Worm (Caenorhabditis elegans) whole organism, L1 larva: Measurements from ENCODE around the gene T04G9.6.

Experiments
- C34B4.2 ChIP-seq: sonication (generic microtip); optimal IDR thresholded peaks from 2 replicates; lab custom pipeline; 2017; ENCODE audit warnings: mild to moderate bottlenecking, missing genetic modification characterization, missing compliant biosample characterization
- F16B12.6 ChIP-seq: fragments of 150-350 bp; optimal IDR thresholded peaks from 2 replicates; lab custom pipeline; 2014; ENCODE audit warnings: missing biosample characterization, missing genetic modification characterization
- Y116A8C.19 ChIP-seq: sonication (generic microtip); optimal IDR thresholded peaks from 2 replicates; lab custom pipeline; 2016; ENCODE audit warnings: missing compliant biosample characterization, missing genetic modification characterization, borderline replicate concordance
- alr-1 ChIP-seq: fragments of 200-800 bp; sonication (Bioruptor generic); optimal IDR thresholded peaks from 2 replicates; lab custom pipeline; 2018; ENCODE audit warnings: borderline replicate concordance, mild to moderate bottlenecking, missing genetic modification characterization, missing compliant biosample characterization
- ama-1 ChIP-seq: fragments of 150-350 bp; optimal IDR thresholded peaks from 2 replicates; lab custom pipeline; 2014
- ceh-88 ChIP-seq: fragments of 200-800 bp; sonication (Bioruptor generic); IDR thresholded peaks from 2 replicates; pipeline ENCODE4 v1.3.6; 2022; ENCODE audit warnings: missing genetic modification characterization, missing compliant biosample characterization
- efl-1 ChIP-seq, 4 experiments: fragments of 150-350 bp; optimal IDR thresholded peaks in 3 of 4; peaks in 1 of 4; 1 replicate in 1 of 4; 2 replicates in 3 of 4; lab custom pipeline; 2014; ENCODE audit warnings: missing biosample characterization in 2 of 4, missing genetic modification characterization in 2 of 4, missing genetic modification reagents in 2 of 4
- egl-13 ChIP-seq: sonication (generic microtip); optimal IDR thresholded peaks from 2 replicates; lab custom pipeline; 2016; ENCODE audit warnings: missing genotype, missing genetic modification reagents, missing genetic modification characterization, missing compliant biosample characterization
- elt-2 ChIP-seq: sonication (generic microtip); optimal IDR thresholded peaks from 2 replicates; lab custom pipeline; 2016; ENCODE audit warnings: missing genetic modification characterization, mild to moderate bottlenecking, inconsistent platforms, missing compliant biosample characterization, missing genetic modification reagents
- ets-5 ChIP-seq: fragments of 200-800 bp; sonication (Bioruptor generic); IDR thresholded peaks from 2 replicates; pipeline ENCODE4 v1.3.6; 2022; ENCODE audit warnings: missing genetic modification characterization, missing compliant biosample characterization
- fkh-4 ChIP-seq: sonication (generic microtip); optimal IDR thresholded peaks from 2 replicates; lab custom pipeline; 2016; ENCODE audit warnings: missing compliant biosample characterization, missing genetic modification characterization, borderline replicate concordance
- irx-1 ChIP-seq: sonication (generic microtip); optimal IDR thresholded peaks from 2 replicates; lab custom pipeline; 2016; ENCODE audit warnings: missing genetic modification characterization, missing compliant biosample characterization
- isw-1 ChIP-seq: fragments of 200-800 bp; sonication (Bioruptor generic); IDR thresholded peaks from 2 replicates; pipeline ENCODE4 v1.3.6; 2022; ENCODE audit warnings: missing genetic modification characterization, missing compliant biosample characterization
- lin-13 ChIP-seq: fragments of 150-350 bp; optimal IDR thresholded peaks from 2 replicates; lab custom pipeline; 2014; ENCODE audit warnings: missing biosample characterization, missing genetic modification reagents, missing genetic modification characterization
- lin-14 ChIP-seq: fragments of 200-800 bp; sonication (Bioruptor generic); optimal IDR thresholded peaks from 2 replicates; lab custom pipeline; 2018; ENCODE audit warnings: mild to moderate bottlenecking, missing genetic modification characterization, moderate library complexity, missing compliant biosample characterization
- lin-15B ChIP-seq: fragments of 150-350 bp; sonication (generic microtip); optimal IDR thresholded peaks from 3 replicates; lab custom pipeline; 2014; ENCODE audit warnings: missing biosample characterization, missing genetic modification characterization
- lin-35 ChIP-seq, 2 experiments: fragments of 150-350 bp; optimal IDR thresholded peaks; 2 replicates each; lab custom pipeline; 2014; ENCODE audit warnings: missing biosample characterization in 2 of 2, missing genetic modification characterization in 2 of 2, missing genetic modification reagents in 2 of 2
- lir-3 ChIP-seq: sonication (generic microtip); optimal IDR thresholded peaks from 2 replicates; lab custom pipeline; 2016; ENCODE audit warnings: mild to moderate bottlenecking, missing genetic modification characterization, moderate library complexity, missing compliant biosample characterization; ENCODE audit not compliant: poor library complexity
- mab-9 ChIP-seq: fragments of 200-800 bp; sonication (Bioruptor generic); IDR thresholded peaks from 2 replicates; pipeline ENCODE4 v1.3.6; 2022; ENCODE audit warnings: missing genetic modification reagents, missing genetic modification characterization, missing compliant biosample characterization
- nhr-19 ChIP-seq: fragments of 200-800 bp; sonication (Bioruptor generic); conservative IDR thresholded peaks from 2 replicates; pipeline ENCODE4 v1.3.6; 2022; ENCODE audit warnings: missing genetic modification characterization, missing compliant biosample characterization
- nhr-20 ChIP-seq: sonication (generic microtip); optimal IDR thresholded peaks from 2 replicates; lab custom pipeline; 2016; ENCODE audit warnings: mild to moderate bottlenecking, missing genetic modification characterization, missing compliant biosample characterization
- nhr-237 ChIP-seq: fragments of 150-350 bp; optimal IDR thresholded peaks from 2 replicates; lab custom pipeline; 2014; ENCODE audit warnings: missing biosample characterization, missing genetic modification characterization
- nhr-28 ChIP-seq: fragments of 150-350 bp; optimal IDR thresholded peaks from 2 replicates; lab custom pipeline; 2014; ENCODE audit warnings: missing biosample characterization, missing genetic modification characterization
- nhr-71 ChIP-seq: sonication (generic microtip); optimal IDR thresholded peaks from 2 replicates; lab custom pipeline; 2016; ENCODE audit warnings: mild to moderate bottlenecking, missing genetic modification characterization, moderate library complexity, missing compliant biosample characterization
- nhr-84 ChIP-seq: sonication (generic microtip); optimal IDR thresholded peaks from 2 replicates; lab custom pipeline; 2017; ENCODE audit warnings: missing biosample characterization, missing genetic modification characterization
- nhr-85 ChIP-seq: sonication (generic microtip); peaks from one replicate; lab custom pipeline; 2016; ENCODE audit warnings: missing genetic modification characterization, inconsistent platforms, missing compliant biosample characterization
- pag-3 ChIP-seq: sonication (generic microtip); optimal IDR thresholded peaks from 2 replicates; lab custom pipeline; 2017; ENCODE audit warnings: missing genetic modification characterization, mild to moderate bottlenecking, missing compliant biosample characterization, antibody characterized with exemption, borderline replicate concordance; ENCODE audit not compliant: insufficient read depth
- rnt-1 ChIP-seq: sonication (generic microtip); optimal IDR thresholded peaks from 2 replicates; lab custom pipeline; 2016; ENCODE audit warnings: mild to moderate bottlenecking, missing genetic modification characterization, moderate library complexity, missing compliant biosample characterization
- snpc-4 ChIP-seq: fragments of 150-350 bp; optimal IDR thresholded peaks from 2 replicates; lab custom pipeline; 2014; ENCODE audit warnings: missing biosample characterization, missing genetic modification characterization
- snu-23 ChIP-seq: sonication (generic microtip); optimal IDR thresholded peaks from 2 replicates; lab custom pipeline; 2016; ENCODE audit warnings: missing genetic modification characterization, missing compliant biosample characterization
- sup-37 ChIP-seq: fragments of 200-800 bp; sonication (Bioruptor generic); optimal IDR thresholded peaks from 2 replicates; lab custom pipeline; 2018; ENCODE audit warnings: mild to moderate bottlenecking, missing genetic modification characterization, missing compliant biosample characterization
- swsn-7 ChIP-seq: sonication (generic microtip); optimal IDR thresholded peaks from 2 replicates; lab custom pipeline; 2016; ENCODE audit warnings: missing genetic modification characterization, missing compliant biosample characterization
- unc-62 ChIP-seq: fragments of 150-350 bp; optimal IDR thresholded peaks from 2 replicates; lab custom pipeline; 2014; ENCODE audit warnings: missing biosample characterization, missing genetic modification reagents, missing genetic modification characterization

The T04G9.6 gene

DNA sequence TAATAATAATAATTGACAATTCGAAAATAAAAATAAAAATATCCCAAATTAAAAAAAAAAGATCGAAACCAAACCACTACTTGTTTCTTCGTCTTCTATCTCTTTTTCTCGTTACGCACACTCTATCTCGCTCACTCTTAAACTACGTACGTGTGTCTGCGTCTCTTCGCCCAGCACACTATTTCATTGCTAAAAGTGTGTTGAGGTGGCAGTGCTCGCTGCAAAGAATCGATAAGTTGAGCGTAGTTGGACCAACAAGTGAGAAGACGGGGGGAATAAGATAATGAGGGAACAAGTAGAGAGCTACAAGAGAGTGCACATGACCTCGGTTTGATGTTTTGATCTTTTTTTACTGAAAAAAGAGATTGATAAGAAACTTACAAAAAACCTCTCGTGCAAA lies 41.2 kb upstream of the T04G9.6 start (continued):
- peak; percentile 28; the same call in 1 of the 2 replicates for TF ChIP-seq nhr-19 (GFP tag; lab: Robert Waterston, UW)
- TF ChIP-seq, all 84 proteins: peak for 26

DNA sequence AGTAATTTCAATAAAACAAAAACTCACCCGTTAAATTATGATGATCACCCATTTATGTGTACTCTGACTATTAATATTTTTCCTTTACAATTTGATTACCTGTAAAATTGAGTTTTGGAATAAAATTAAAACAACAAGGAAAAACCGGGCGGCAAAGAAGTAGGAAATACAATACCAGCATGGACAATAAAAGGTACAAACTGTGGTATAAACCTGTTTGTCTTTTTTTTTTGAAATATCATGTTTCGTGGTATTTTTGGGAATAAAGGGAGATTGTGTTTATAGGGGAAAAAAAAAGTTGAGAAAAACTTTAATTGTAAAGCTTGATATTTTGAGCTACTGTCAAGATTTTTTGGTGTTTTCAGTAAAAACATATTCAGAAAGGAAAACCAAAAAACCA lies 40.6 kb upstream of the T04G9.6 start, which contains the start of gene daf-3:
TSS of gene daf-3 (minus strand) at position 101 of the 400 bp plus-strand sequence.
- TF ChIP-seq lin-35 (GFP tag; optimal IDR thresholded peaks at IDR 0.05; lab: Kevin White, UChicago) (no peak), lin-15B (tag; lab: Kevin White, UChicago) (no peak), rnt-1 (tag; lab: Kevin White, UChicago) (no peak), unc-62 (GFP tag; lab: Kevin White, UChicago) (no peak), sup-37 (GFP tag; lab: Kevin White, UChicago) (no peak), C34B4.2 (tag; lab: Kevin White, UChicago) (no peak), nhr-20 (tag; lab: Kevin White, UChicago) (no peak), snpc-4 (no peak), alr-1 (no peak), Y116A8C.19 (tag; lab: Kevin White, UChicago) (no peak), ets-5 (GFP tag; lab: Robert Waterston, UW) (no peak), fkh-4 (tag; lab: Kevin White, UChicago) (no peak), irx-1 (tag; lab: Kevin White, UChicago) (no peak), F16B12.6 (tag; lab: Kevin White, UChicago) (no peak), nhr-71 (tag; lab: Kevin White, UChicago) (no peak), egl-13 (tag; lab: Kevin White, UChicago) (no peak), mab-9 (GFP tag; lab: Robert Waterston, UW) (no peak)
- TF ChIP-seq, all 84 proteins: peak for 0

DNA sequence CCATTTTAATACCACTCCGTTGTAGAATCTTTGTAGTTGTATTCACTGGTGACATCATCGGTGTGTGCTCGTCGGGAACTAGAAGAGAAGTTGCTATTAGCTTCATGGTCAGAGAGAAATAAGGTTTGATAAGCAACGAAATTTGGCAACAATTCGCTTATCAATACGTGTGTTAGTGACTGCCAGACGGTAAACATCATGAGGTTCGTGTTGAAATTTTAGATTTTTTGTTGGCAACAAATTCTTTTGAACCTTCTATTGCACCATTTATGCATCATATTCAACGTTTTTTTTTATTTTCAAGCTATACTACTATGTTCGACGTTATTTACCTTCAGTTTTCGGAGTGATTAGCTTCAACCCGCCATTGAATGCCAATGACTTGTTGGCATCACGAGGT lies 39.0 kb upstream of the T04G9.6 start:
- TF ChIP-seq lin-35 (GFP tag; optimal IDR thresholded peaks at IDR 0.05; lab: Kevin White, UChicago) (peak in 1 of 2 experiments; percentile 30), elt-2 (tag; lab: Kevin White, UChicago) (peak; percentile 15), irx-1 (tag; lab: Kevin White, UChicago) (no peak)

DNA sequence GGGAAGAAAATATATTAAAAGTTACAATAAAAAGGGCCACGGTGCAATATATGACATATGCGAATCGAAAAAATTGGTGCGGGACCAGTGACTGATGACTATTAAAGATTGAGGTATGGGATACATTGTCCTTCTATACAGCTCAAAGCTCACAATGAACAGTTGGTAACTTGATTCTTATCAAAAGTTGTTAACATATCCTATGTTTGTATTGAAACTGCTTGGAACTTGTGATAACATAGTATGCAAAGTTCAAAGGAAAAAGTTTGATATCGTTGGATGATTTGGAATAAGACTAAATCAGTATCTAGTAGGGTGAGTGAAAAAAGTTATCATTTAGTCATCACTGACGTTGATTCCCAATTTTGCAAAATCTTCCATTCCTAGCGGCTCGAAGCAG lies 33.2 kb upstream of the T04G9.6 start:
- TF ChIP-seq alr-1 = no peak

DNA sequence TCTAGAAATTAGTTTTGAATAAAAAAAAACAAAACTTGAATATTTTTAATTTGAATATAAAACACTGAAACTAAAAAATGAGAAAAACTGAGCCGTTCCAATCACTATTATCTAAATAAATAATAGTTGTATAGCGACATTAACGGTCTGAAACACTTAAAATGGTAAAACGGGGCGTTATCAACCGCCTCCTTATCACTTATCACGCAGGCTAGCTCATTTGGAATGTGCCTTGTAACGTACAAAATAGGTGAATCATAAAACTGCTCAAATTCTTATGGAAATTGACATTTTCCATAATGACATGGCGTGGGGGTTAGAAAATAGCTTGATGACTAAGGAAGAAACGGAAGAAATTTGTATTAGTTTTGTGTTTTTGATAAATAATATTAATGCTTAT lies 31.2 kb upstream of the T04G9.6 start, which contains the start of gene ifd-2:
TSS of gene ifd-2 (minus strand) at position 1 of the 400 bp plus-strand sequence.
- TF ChIP-seq elt-2 (tag; lab: Kevin White, UChicago) = peak; percentile 51
- TF ChIP-seq ama-1 (lab: Kevin White, UChicago) = no peak
- TF ChIP-seq efl-1 (optimal IDR thresholded peaks at IDR 0.05; lab: Kevin White, UChicago) = no peak
- TF ChIP-seq efl-1 (GFP tag; optimal IDR thresholded peaks at IDR 0.05 in 1 of 2; lab: Kevin White, UChicago) = peak in 1 of 2 experiments; percentile 7

DNA sequence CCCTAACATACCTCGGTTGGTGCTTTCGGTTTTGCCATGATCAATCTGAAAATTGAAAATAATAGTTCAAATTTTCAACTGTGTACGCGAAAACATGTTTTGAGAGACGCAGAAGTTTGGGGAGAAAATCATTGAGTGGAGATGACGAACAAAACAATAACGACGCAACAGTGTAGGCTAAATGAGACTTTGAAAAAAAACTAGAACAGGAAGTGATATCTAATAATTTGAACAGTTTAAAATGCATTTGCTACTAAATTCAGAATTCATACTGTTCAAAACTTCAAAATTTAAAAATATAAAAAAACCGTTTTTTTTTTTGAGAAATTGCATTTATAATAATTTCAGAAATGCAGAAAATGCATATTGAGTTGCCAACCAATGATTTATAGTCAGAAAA lies 28.3 kb upstream of the T04G9.6 start, which contains the start of gene F25E2.3:
TSS of gene F25E2.3 (minus strand) at position 101 of the 400 bp plus-strand sequence.
- no peak for TF ChIP-seq alr-1
- TF ChIP-seq isw-1 (GFP tag; lab: Robert Waterston, UW) = no peak
- no peak for TF ChIP-seq lin-13 (GFP tag; lab: Kevin White, UChicago)
- no peak for TF ChIP-seq snu-23 (GFP tag; lab: Kevin White, UChicago)
- TF ChIP-seq ceh-88 (GFP tag; lab: Robert Waterston, UW) = no peak
- TF ChIP-seq nhr-84 (tag; lab: Kevin White, UChicago) = no peak
- no peak for TF ChIP-seq nhr-85 (tag; lab: Kevin White, UChicago)
- no peak for TF ChIP-seq nhr-28 (tag; lab: Kevin White, UChicago)

DNA sequence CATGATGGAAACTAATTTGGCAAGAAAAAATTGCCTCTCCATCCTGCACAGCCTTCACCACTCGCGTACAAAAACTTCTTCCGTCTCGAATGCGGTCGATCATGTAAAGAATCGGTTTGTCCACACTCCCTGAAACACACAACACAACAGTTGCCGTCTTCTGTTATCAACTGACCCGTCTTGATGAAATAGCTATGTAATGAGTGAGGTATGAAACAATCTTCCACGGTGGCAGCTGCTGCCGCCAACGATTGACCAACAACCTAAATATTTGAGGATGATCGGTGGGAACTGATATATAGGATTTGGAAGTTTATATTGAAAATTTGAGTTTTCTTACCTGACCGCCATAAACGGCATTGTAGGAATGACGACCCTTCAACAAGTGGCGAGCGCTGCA lies 27.5 kb upstream of the T04G9.6 start:
- TF ChIP-seq nhr-19 (GFP tag; lab: Robert Waterston, UW) (0 out of 2 replicates have a peak, but pooled peaks have one; percentile 27), nhr-237 (no peak), nhr-71 (tag; lab: Kevin White, UChicago) (peak; percentile 47), lir-3 (no peak), rnt-1 (tag; lab: Kevin White, UChicago) (peak; percentile 59), snu-23 (GFP tag; lab: Kevin White, UChicago) (peak; percentile 13), lin-14 (GFP tag; lab: Kevin White, UChicago) (peak; percentile 42), pag-3 (tag; lab: Kevin White, UChicago) (peak; percentile 36), swsn-7 (tag; lab: Kevin White, UChicago) (no peak)
